Worm (Caenorhabditis elegans) whole organism, L4 larva: ENCODE measurements around the gene K02F3.9.

Source experiments
- F44E2.7 ChIP-seq: fragments of 200-800 bp; sonication (Bioruptor generic); IDR thresholded peaks from 2 replicates; pipeline ENCODE4 v2.1.2; 2022; ENCODE audit warnings: missing genetic modification characterization, missing compliant biosample characterization
- Y105C5A.15 ChIP-seq: fragments of 200-800 bp; sonication (Bioruptor generic); IDR thresholded peaks from 2 replicates; pipeline ENCODE4 v1.3.6; 2022; ENCODE audit warnings: missing genetic modification characterization, missing compliant biosample characterization
- Y5F2A.4 ChIP-seq: fragments of 200-800 bp; sonication (Bioruptor generic); optimal IDR thresholded peaks from 2 replicates; lab custom pipeline; 2018; ENCODE audit warnings: mild to moderate bottlenecking, missing genetic modification characterization, missing compliant biosample characterization
- ZK337.2 ChIP-seq: fragments of 200-800 bp; sonication (Bioruptor generic); IDR thresholded peaks from 2 replicates; pipeline ENCODE4 v1.3.6; 2022; ENCODE audit warnings: missing genetic modification reagents, missing genetic modification characterization, missing compliant biosample characterization
- aly-2 ChIP-seq: sonication (generic microtip); optimal IDR thresholded peaks from 2 replicates; lab custom pipeline; 2018; ENCODE audit warnings: missing biosample characterization, missing genetic modification characterization
- arid-1 ChIP-seq: fragments of 200-800 bp; sonication (Bioruptor generic); conservative IDR thresholded peaks from 2 replicates; pipeline ENCODE4 v1.3.6; 2022; ENCODE audit warnings: missing genetic modification reagents, missing genetic modification characterization, missing compliant biosample characterization
- ceh-20 ChIP-seq: fragments of 200-800 bp; sonication (Bioruptor generic); IDR thresholded peaks from 2 replicates; pipeline ENCODE4 v1.3.6; 2022; ENCODE audit warnings: missing genetic modification reagents, missing genetic modification characterization, missing compliant biosample characterization
- ceh-32 ChIP-seq: sonication (generic microtip); optimal IDR thresholded peaks from 2 replicates; lab custom pipeline; 2016; ENCODE audit warnings: mild to moderate bottlenecking, missing genetic modification characterization, missing compliant biosample characterization; ENCODE audit not compliant: poor library complexity
- ceh-44 ChIP-seq: fragments of 200-800 bp; sonication (Bioruptor generic); IDR thresholded peaks from 2 replicates; pipeline ENCODE4 v1.3.6; 2022; ENCODE audit warnings: missing genetic modification reagents, missing genetic modification characterization, missing compliant biosample characterization
- ces-1 ChIP-seq: fragments of 150-350 bp; sonication (generic microtip); optimal IDR thresholded peaks from 4 replicates; lab custom pipeline; 2014; ENCODE audit warnings: missing biosample characterization, missing genetic modification reagents, missing genetic modification characterization
- daf-16 ChIP-seq, 3 experiments: sonication (generic microtip); optimal IDR thresholded peaks; 2 replicates each; lab custom pipeline; 2016 to 2017; ENCODE audit warnings: missing genetic modification characterization in 3 of 3, missing genetic modification reagents in 3 of 3, mild to moderate bottlenecking in 2 of 3, missing compliant biosample characterization in 2 of 3, missing biosample characterization in 1 of 3, moderate library complexity in 1 of 3
- dmd-6 ChIP-seq: fragments of 200-800 bp; sonication (Bioruptor generic); IDR thresholded peaks from 2 replicates; pipeline ENCODE4 v1.3.6; 2022; ENCODE audit warnings: missing genetic modification reagents, missing genetic modification characterization, missing compliant biosample characterization
- dmd-9 ChIP-seq: fragments of 200-800 bp; sonication (Bioruptor generic); IDR thresholded peaks from 2 replicates; pipeline ENCODE4 v1.3.6; 2022; ENCODE audit warnings: missing genetic modification reagents, missing genetic modification characterization, missing compliant biosample characterization
- dpl-1 ChIP-seq: fragments of 150-350 bp; optimal IDR thresholded peaks from 2 replicates; lab custom pipeline; 2014; ENCODE audit warnings: missing biosample characterization, missing genetic modification reagents, missing genetic modification characterization
- dve-1 ChIP-seq: sonication (generic microtip); optimal IDR thresholded peaks from 2 replicates; lab custom pipeline; 2017; ENCODE audit warnings: antibody characterized with exemption, mild to moderate bottlenecking, missing genetic modification characterization, missing compliant biosample characterization; ENCODE audit not compliant: insufficient read depth
- jun-1 ChIP-seq: fragments of 150-350 bp; optimal IDR thresholded peaks from 2 replicates; lab custom pipeline; 2014; ENCODE audit warnings: missing biosample characterization, missing genetic modification reagents, missing genetic modification characterization
- lim-7 ChIP-seq: fragments of 200-800 bp; sonication (Bioruptor generic); IDR thresholded peaks from 2 replicates; pipeline ENCODE4 v1.3.6; 2022; ENCODE audit warnings: missing genetic modification characterization, missing compliant biosample characterization
- lin-38 ChIP-seq: fragments of 200-800 bp; sonication (Bioruptor generic); IDR thresholded peaks from 2 replicates; pipeline ENCODE4 v1.3.6; 2022; ENCODE audit warnings: missing genetic modification reagents, missing genetic modification characterization, missing compliant biosample characterization
- lsy-2 ChIP-seq, 2 experiments: fragments of 150-350 bp in 1 of 2; sonication (generic microtip) in 1 of 2; optimal IDR thresholded peaks; 2 replicates each; lab custom pipeline; 2014 to 2017; ENCODE audit warnings: missing biosample characterization in 2 of 2, missing genetic modification characterization in 2 of 2
- mdl-1 ChIP-seq, 2 experiments: fragments of 150-350 bp in 1 of 2; sonication (generic microtip) in 1 of 2; optimal IDR thresholded peaks; 2 replicates each; lab custom pipeline; 2014 to 2017; ENCODE audit warnings: missing biosample characterization in 2 of 2, missing genetic modification characterization in 2 of 2
- mes-2 ChIP-seq: sonication (generic microtip); optimal IDR thresholded peaks from 2 replicates; lab custom pipeline; 2016; ENCODE audit warnings: missing genotype, mild to moderate bottlenecking, missing genetic modification characterization, missing compliant biosample characterization; ENCODE audit not compliant: poor library complexity, severe bottlenecking
- nhr-48 ChIP-seq: sonication (generic microtip); optimal IDR thresholded peaks from 2 replicates; lab custom pipeline; 2016; ENCODE audit warnings: mild to moderate bottlenecking, missing genetic modification characterization, missing compliant biosample characterization
- nhr-6 ChIP-seq: fragments of 150-350 bp; optimal IDR thresholded peaks from 2 replicates; lab custom pipeline; 2014; ENCODE audit warnings: missing biosample characterization, missing genetic modification characterization
- nhr-77 ChIP-seq: fragments of 150-350 bp; optimal IDR thresholded peaks from 2 replicates; lab custom pipeline; 2014; ENCODE audit warnings: missing biosample characterization, missing genetic modification characterization
- pha-4 ChIP-seq, 2 experiments: fragments of 150-350 bp in 1 of 2; fragments of 200-800 bp in 1 of 2; sonication (Bioruptor generic) in 1 of 2; IDR thresholded peaks in 1 of 2; optimal IDR thresholded peaks in 1 of 2; 2 replicates each; pipeline versions ENCODE4 v1.3.6 to Lab custom; 2014 to 2022; ENCODE audit warnings: missing genetic modification characterization in 2 of 2, missing genetic modification reagents in 2 of 2, missing biosample characterization in 1 of 2, missing compliant biosample characterization in 1 of 2
- php-3 ChIP-seq: fragments of 200-800 bp; sonication (Bioruptor generic); IDR thresholded peaks from 2 replicates; pipeline ENCODE4 v1.3.6; 2022; ENCODE audit warnings: missing genetic modification reagents, missing genetic modification characterization, missing compliant biosample characterization
- pqm-1 ChIP-seq: sonication (generic microtip); optimal IDR thresholded peaks from 2 replicates; lab custom pipeline; 2017; ENCODE audit warnings: missing biosample characterization, missing genetic modification characterization
- set-16 ChIP-seq: fragments of 200-800 bp; sonication (Bioruptor generic); IDR thresholded peaks from 2 replicates; pipeline ENCODE4 v1.3.6; 2022; ENCODE audit warnings: missing genetic modification reagents, missing genetic modification characterization, missing compliant biosample characterization
- spr-3 ChIP-seq: fragments of 200-800 bp; sonication (Bioruptor generic); optimal IDR thresholded peaks from 2 replicates; lab custom pipeline; 2018; ENCODE audit warnings: mild to moderate bottlenecking, missing genetic modification characterization, missing compliant biosample characterization
- unc-130 ChIP-seq: sonication (generic microtip); optimal IDR thresholded peaks from 2 replicates; lab custom pipeline; 2016; ENCODE audit warnings: missing genetic modification reagents, missing genetic modification characterization, missing compliant biosample characterization
- zip-2 ChIP-seq: fragments of 150-350 bp; optimal IDR thresholded peaks from 2 replicates; lab custom pipeline; 2014; ENCODE audit warnings: missing biosample characterization, missing genetic modification characterization

The K02F3.9 gene

DNA sequence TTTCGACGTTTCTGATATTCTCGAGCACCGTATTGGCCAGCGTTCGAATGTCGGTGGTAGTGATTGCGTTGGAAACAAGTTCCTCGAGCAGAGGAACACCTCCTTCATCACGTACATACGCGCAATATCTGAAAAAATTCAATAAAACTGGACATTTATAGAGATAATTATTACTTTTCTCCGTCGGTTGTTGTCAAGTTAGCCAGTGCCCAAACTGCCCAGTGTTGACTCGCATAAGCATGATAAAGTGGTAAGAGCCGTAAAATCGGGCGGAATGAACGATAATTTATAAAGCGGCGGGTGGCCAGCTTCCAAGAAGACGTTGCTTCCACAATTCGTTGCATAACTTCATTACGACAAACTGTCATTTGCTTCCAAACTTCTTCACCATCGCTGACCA lies 42.4 kb upstream of the K02F3.9 start:
- TF ChIP-seq dmd-9 (GFP tag; lab: Robert Waterston, UW) = no peak
- no peak for TF ChIP-seq zip-2 (tag; lab: Kevin White, UChicago)
- TF ChIP-seq nhr-48 (tag; lab: Kevin White, UChicago) = no peak
- no peak for TF ChIP-seq jun-1 (tag; lab: Kevin White, UChicago)

DNA sequence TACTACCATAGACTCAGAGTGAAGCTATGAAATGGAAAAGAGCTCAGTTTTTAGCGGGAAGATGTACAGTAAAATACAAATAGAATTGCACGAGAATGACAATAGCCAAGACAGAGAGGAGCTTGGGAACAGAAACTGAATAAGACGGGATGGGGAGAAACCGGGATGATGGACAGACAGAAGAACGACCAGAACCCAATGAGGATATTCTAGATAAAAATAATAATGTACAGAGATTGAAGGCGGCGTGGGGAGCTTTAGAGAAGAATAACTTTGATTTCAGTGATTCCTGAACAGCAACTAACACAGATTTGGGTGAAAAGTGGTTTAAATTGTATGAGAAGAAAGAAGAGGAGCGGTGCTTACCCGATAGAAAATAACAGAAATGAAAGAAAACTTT lies 40.3 kb upstream of the K02F3.9 start:
- TF ChIP-seq mes-2 (peak; percentile 15), ceh-20 (no peak), unc-130 (peak; percentile 46), lin-38 (peak; percentile 36; the same call in 1 of the 2 replicates)
- TF ChIP-seq, all 104 proteins: peak for 3

DNA sequence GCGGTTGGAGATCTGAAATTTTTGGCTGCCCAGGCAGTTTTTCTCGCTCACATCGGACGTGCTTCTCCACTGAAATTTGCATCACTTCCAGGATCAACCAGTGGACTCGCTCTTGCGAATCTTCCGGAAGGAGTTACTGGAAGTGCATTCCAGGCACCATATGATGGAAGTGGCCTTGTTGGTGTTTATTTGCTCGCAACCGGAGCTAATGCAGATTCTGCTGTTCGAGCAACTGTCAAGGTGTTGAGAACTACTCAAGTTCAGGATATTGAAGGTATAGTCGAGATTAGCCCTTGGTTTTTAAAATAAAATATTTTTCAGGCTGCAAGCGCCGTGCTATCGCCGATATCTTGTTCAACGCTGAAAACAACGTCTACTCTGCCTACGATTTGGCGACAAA lies 39.7 kb upstream of the K02F3.9 start:
- TF ChIP-seq dmd-6 (GFP tag; lab: Robert Waterston, UW) = 0 out of 2 replicates have a peak, but pooled peaks have one; percentile 11
- TF ChIP-seq pha-4 (GFP tag; IDR thresholded peaks at IDR 0.05; lab: Robert Waterston, UW) = no peak
- TF ChIP-seq pha-4 (tag; optimal IDR thresholded peaks at IDR 0.05; lab: Kevin White, UChicago) = no peak
- TF ChIP-seq, all 104 proteins: peak for 1

DNA sequence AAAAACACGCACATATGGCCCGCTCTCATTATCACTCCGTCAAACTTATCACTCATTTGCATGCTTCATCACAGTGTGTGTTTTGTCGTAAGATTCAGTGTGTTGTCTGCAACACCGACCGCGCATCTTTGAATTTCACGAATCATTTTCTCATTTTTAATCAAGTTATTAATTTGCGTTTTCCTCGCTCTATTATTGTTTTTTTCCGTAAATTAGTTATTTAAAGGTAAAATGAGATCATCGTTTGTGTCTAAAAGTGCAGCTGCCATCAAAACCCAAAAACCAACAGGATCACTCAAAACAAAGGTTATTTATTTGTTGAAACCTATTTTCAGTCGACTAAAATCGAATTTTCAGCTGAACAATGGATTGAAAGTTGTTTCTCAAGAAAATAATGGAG lies 38.5 kb upstream of the K02F3.9 start, which contains the start of the genes T24C4.5 and ucr-2.3:
Gene T24C4.5, minus strand, starts transcription at position 101 of the 400 bp plus-strand sequence.
Gene ucr-2.3, plus strand, starts transcription at position 227 of the 400 bp plus-strand sequence.
- TF ChIP-seq Y105C5A.15 (GFP tag; lab: Robert Waterston, UW) (no peak), lim-7 (GFP tag; lab: Robert Waterston, UW) (no peak), php-3 (GFP tag; lab: Robert Waterston, UW) (no peak), jun-1 (tag; lab: Kevin White, UChicago) (no peak), dpl-1 (GFP tag; lab: Kevin White, UChicago) (no peak), nhr-77 (tag; lab: Kevin White, UChicago) (no peak), arid-1 (GFP tag; lab: Robert Waterston, UW) (no peak), Y5F2A.4 (GFP tag; lab: Kevin White, UChicago) (no peak), F44E2.7 (GFP tag; lab: Robert Waterston, UW) (no peak), ceh-44 (GFP tag; lab: Robert Waterston, UW) (no peak), ceh-32 (tag; lab: Kevin White, UChicago) (no peak), lsy-2 (tag; optimal IDR thresholded peaks at IDR 0.05; lab: Kevin White, UChicago) (no peak), aly-2 (tag; lab: Kevin White, UChicago) (no peak), lin-38 (no peak), mdl-1 (tag; optimal IDR thresholded peaks at IDR 0.05; lab: Kevin White, UChicago) (no peak), spr-3 (GFP tag; lab: Kevin White, UChicago) (no peak), ces-1 (GFP tag; lab: Kevin White, UChicago) (no peak)
- TF ChIP-seq, all 104 proteins: peak for 0

DNA sequence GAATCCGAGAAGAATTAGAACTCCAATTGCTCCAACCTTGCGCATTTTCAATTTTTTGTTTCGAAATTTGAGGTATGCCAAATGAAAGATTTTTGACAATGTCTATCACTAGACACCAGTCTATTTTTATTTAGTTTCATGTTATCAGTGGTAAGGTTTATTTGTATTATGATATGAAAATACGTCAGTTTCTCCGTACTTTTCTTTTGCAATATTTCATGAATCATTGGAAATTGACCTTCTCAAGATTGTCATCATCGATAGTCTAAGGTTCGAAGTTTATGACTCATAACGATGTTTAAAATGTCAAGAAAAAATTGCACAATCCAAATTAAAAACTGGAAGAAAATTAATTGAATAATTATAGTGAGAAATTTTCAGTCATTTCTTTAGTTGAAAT lies 32.3 kb upstream of the K02F3.9 start, which contains the start of gene clc-19:
Gene clc-19, minus strand, starts transcription at position 135 of the 400 bp plus-strand sequence.
- TF ChIP-seq daf-16 (GFP tag; optimal IDR thresholded peaks at IDR 0.05; lab: Kevin White, UChicago) (no peak), daf-16 (tag; optimal IDR thresholded peaks at IDR 0.05; lab: Kevin White, UChicago) (peak; percentile 19), mdl-1 (tag; optimal IDR thresholded peaks at IDR 0.05; lab: Kevin White, UChicago) (no peak), Y105C5A.15 (GFP tag; lab: Robert Waterston, UW) (no peak), nhr-6 (tag; lab: Kevin White, UChicago) (peak; percentile 54), dve-1 (tag; lab: Kevin White, UChicago) (peak; percentile 31), dmd-6 (GFP tag; lab: Robert Waterston, UW) (peak; percentile 35; the same call in 1 of the 2 replicates), ZK337.2 (GFP tag; lab: Robert Waterston, UW) (no peak), pqm-1 (tag; lab: Kevin White, UChicago) (peak; percentile 49), F44E2.7 (GFP tag; lab: Robert Waterston, UW) (no peak), set-16 (GFP tag; lab: Robert Waterston, UW) (no peak)
